Fruit fly (Drosophila melanogaster) whole organism, adult: Measurements from ENCODE around the gene CG17068.

Experiments used
- CG12768 ChIP-seq: fragments of 200-800 bp; sonication (Bioruptor generic); optimal IDR thresholded peaks from 2 replicates; lab custom pipeline; 2017; ENCODE audit warnings: missing biosample characterization, missing genetic modification characterization, mild to moderate bottlenecking, moderate library complexity, missing genetic modification reagents
- CG14711 ChIP-seq: fragments of 200-800 bp; sonication (Bioruptor generic); optimal IDR thresholded peaks from 2 replicates; lab custom pipeline; 2018; ENCODE audit warnings: missing biosample characterization, mild to moderate bottlenecking, missing genetic modification characterization, moderate library complexity
- CG1620 ChIP-seq: fragments of 200-800 bp; sonication (Bioruptor generic); optimal IDR thresholded peaks from 2 replicates; lab custom pipeline; 2016; ENCODE audit warnings: missing biosample characterization, missing genetic modification characterization
- CG33017 ChIP-seq: fragments of 200-800 bp; sonication (Bioruptor generic); optimal IDR thresholded peaks from 2 replicates; lab custom pipeline; 2018; ENCODE audit warnings: missing biosample characterization, mild to moderate bottlenecking, missing genetic modification characterization, moderate library complexity
- CG5204 ChIP-seq: fragments of 200-800 bp; sonication (Bioruptor generic); optimal IDR thresholded peaks from 2 replicates; lab custom pipeline; 2016; ENCODE audit warnings: missing biosample characterization, missing genetic modification characterization
- CG7045 ChIP-seq: fragments of 200-800 bp; sonication (Bioruptor generic); optimal IDR thresholded peaks from 2 replicates; lab custom pipeline; 2017; ENCODE audit warnings: missing biosample characterization, mild to moderate bottlenecking, missing genetic modification characterization
- Clk ChIP-seq: fragments of 200-800 bp; sonication (Bioruptor generic); optimal IDR thresholded peaks from 2 replicates; lab custom pipeline; 2017; ENCODE audit warnings: missing biosample characterization, missing genetic modification characterization
- Crg-1 ChIP-seq: fragments of 200-800 bp; sonication (Bioruptor generic); optimal IDR thresholded peaks from 2 replicates; lab custom pipeline; 2016; ENCODE audit warnings: missing biosample characterization, missing genetic modification characterization
- Hr96 ChIP-seq: fragments of 200-800 bp; sonication (Bioruptor generic); optimal IDR thresholded peaks from 2 replicates; lab custom pipeline; 2016; ENCODE audit warnings: missing biosample characterization, missing genetic modification characterization
- Mnt ChIP-seq: fragments of 200-800 bp; sonication (Bioruptor generic); optimal IDR thresholded peaks from 2 replicates; lab custom pipeline; 2016; ENCODE audit warnings: missing biosample characterization, mild to moderate bottlenecking, missing genetic modification characterization
- bab1 ChIP-seq: fragments of 200-800 bp; sonication (Bioruptor generic); optimal IDR thresholded peaks from 3 replicates; lab custom pipeline; 2019; ENCODE audit warnings: missing biosample characterization, mild to moderate bottlenecking, missing genetic modification characterization, moderate library complexity
- cic ChIP-seq: fragments of 200-800 bp; sonication (Bioruptor generic); optimal IDR thresholded peaks from 2 replicates; lab custom pipeline; 2017; ENCODE audit warnings: missing biosample characterization, mild to moderate bottlenecking, missing genetic modification characterization, moderate library complexity
- cnc ChIP-seq, 2 experiments: fragments of >200 bp; optimal IDR thresholded peaks; 2 replicates each; lab custom pipeline; 2017
- kay ChIP-seq: fragments of 200-800 bp; sonication (Bioruptor generic); peaks from one replicate; lab custom pipeline; 2016; ENCODE audit warnings: missing biosample characterization, missing genetic modification characterization, borderline replicate concordance
- ovo ChIP-seq: fragments of 200-800 bp; sonication (Bioruptor generic); optimal IDR thresholded peaks from 2 replicates; lab custom pipeline; 2016; ENCODE audit warnings: missing biosample characterization, missing genetic modification characterization
- tj ChIP-seq: fragments of 200-800 bp; sonication (Bioruptor generic); optimal IDR thresholded peaks from 3 replicates; lab custom pipeline; 2017; ENCODE audit warnings: missing biosample characterization, mild to moderate bottlenecking, missing genetic modification characterization, moderate library complexity
- toe ChIP-seq: fragments of 200-800 bp; sonication (Bioruptor generic); optimal IDR thresholded peaks from 2 replicates; lab custom pipeline; 2016; ENCODE audit warnings: missing biosample characterization, missing genetic modification characterization

Gene CG17068

dm6 chrX:20245218-20245863, 5.6 kb downstream of the CG17068 start:
- TF ChIP-seq Crg-1 = no peak
- no peak for TF ChIP-seq CG7045 (GFP tag; lab: Kevin White, UChicago)
- no peak for TF ChIP-seq tj (GFP tag; lab: Kevin White, UChicago)
- TF ChIP-seq Clk (GFP tag; lab: Kevin White, UChicago) = no peak
- no peak for TF ChIP-seq ovo (GFP tag; lab: Kevin White, UChicago)

dm6 chrX:20244278-20244677, 6.6 kb downstream of the CG17068 start, which contains the start of gene Peritrophin-A:
Peritrophin-A (plus strand) TSS chrX:20244647.
- TF ChIP-seq CG5204 = no peak
- no peak for TF ChIP-seq Clk (GFP tag; lab: Kevin White, UChicago)
- no peak for TF ChIP-seq cic
- no peak for TF ChIP-seq tj (GFP tag; lab: Kevin White, UChicago)

- TF ChIP-seq cnc (optimal IDR thresholded peaks at IDR 0.05; lab: Kevin White, UChicago) (no peak), CG1620 (no peak), Hr96 (GFP tag; lab: Kevin White, UChicago) (no peak), CG5204 (no peak), kay (GFP tag; lab: Kevin White, UChicago) (no peak), tj (GFP tag; lab: Kevin White, UChicago) (no peak), Crg-1 (no peak), CG12768 (GFP tag; lab: Kevin White, UChicago) (no peak)
Measured at dm6 chrX:20243274-20243839, 7.5 kb downstream of the CG17068 start.

dm6 chrX:20240518-20241186, 10.2 kb downstream of the CG17068 start:
- TF ChIP-seq kay (GFP tag; lab: Kevin White, UChicago) (no peak), cnc (optimal IDR thresholded peaks at IDR 0.05; lab: Kevin White, UChicago) (no peak), Hr96 (GFP tag; lab: Kevin White, UChicago) (no peak), CG7045 (GFP tag; lab: Kevin White, UChicago) (no peak), Mnt (GFP tag; lab: Kevin White, UChicago) (no peak), toe (GFP tag; lab: Kevin White, UChicago) (no peak)

dm6 chrX:20239608-20239941, 11.3 kb downstream of the CG17068 start, which contains the start of gene obst-A:
obst-A (plus strand) TSS chrX:20239855.
- TF ChIP-seq CG7045 (GFP tag; lab: Kevin White, UChicago) (no peak), Mnt (GFP tag; lab: Kevin White, UChicago) (no peak), CG14711 (tag; lab: Kevin White, UChicago) (no peak), cnc (optimal IDR thresholded peaks at IDR 0.05; lab: Kevin White, UChicago) (no peak), cic (no peak), Hr96 (GFP tag; lab: Kevin White, UChicago) (no peak), bab1 (no peak), CG33017 (tag; lab: Kevin White, UChicago) (no peak), tj (GFP tag; lab: Kevin White, UChicago) (no peak)

- TF ChIP-seq CG7045 (GFP tag; lab: Kevin White, UChicago) (no peak), Clk (GFP tag; lab: Kevin White, UChicago) (no peak), CG14711 (tag; lab: Kevin White, UChicago) (no peak), Mnt (GFP tag; lab: Kevin White, UChicago) (no peak), bab1 (no peak), ovo (GFP tag; lab: Kevin White, UChicago) (no peak), CG12768 (GFP tag; lab: Kevin White, UChicago) (no peak), CG1620 (no peak), Hr96 (GFP tag; lab: Kevin White, UChicago) (no peak), tj (GFP tag; lab: Kevin White, UChicago) (no peak)
Measured at dm6 chrX:20238736-20239607, 11.9 kb downstream of the CG17068 start.

- TF ChIP-seq bab1 = no peak
- no peak for TF ChIP-seq CG5204
- no peak for TF ChIP-seq ovo (GFP tag; lab: Kevin White, UChicago)
- no peak for TF ChIP-seq Crg-1
- TF ChIP-seq Clk (GFP tag; lab: Kevin White, UChicago) = no peak
- TF ChIP-seq CG33017 (tag; lab: Kevin White, UChicago) = no peak
- TF ChIP-seq cic = no peak
- no peak for TF ChIP-seq toe (GFP tag; lab: Kevin White, UChicago)
- TF ChIP-seq cnc (optimal IDR thresholded peaks at IDR 0.05; lab: Kevin White, UChicago) = no peak
- no peak for TF ChIP-seq CG1620
Measured at dm6 chrX:20237914-20238313, 13.0 kb downstream of the CG17068 start.
